Worm (Caenorhabditis elegans) whole organism, mixed stage, embryonic: Measurements from ENCODE around the gene mpz-5.

Source experiments
- elt-1 ChIP-seq: sonication (generic microtip); optimal IDR thresholded peaks from 2 replicates; lab custom pipeline; 2017; ENCODE audit warnings: missing genetic modification characterization, mild to moderate bottlenecking, missing compliant biosample characterization, antibody characterized with exemption, moderate library complexity, borderline replicate concordance; ENCODE audit not compliant: insufficient read depth
- nhr-237 ChIP-seq: fragments of 150-350 bp; optimal IDR thresholded peaks from 2 replicates; lab custom pipeline; 2014; ENCODE audit warnings: missing biosample characterization, missing genetic modification characterization
- nhr-76 ChIP-seq: sonication (generic microtip); optimal IDR thresholded peaks from 2 replicates; lab custom pipeline; 2017; ENCODE audit warnings: missing biosample characterization, missing genetic modification characterization
- unc-62 ChIP-seq: fragments of 150-350 bp; optimal IDR thresholded peaks from 2 replicates; lab custom pipeline; 2014; ENCODE audit warnings: missing biosample characterization, missing genetic modification reagents, missing genetic modification characterization
- ztf-11 ChIP-seq: fragments of 150-350 bp; optimal IDR thresholded peaks from 2 replicates; lab custom pipeline; 2014; ENCODE audit warnings: missing biosample characterization, missing genetic modification characterization

- no peak for TF ChIP-seq ztf-11 (tag; lab: Kevin White, UChicago)
- no peak for TF ChIP-seq elt-1 (tag; lab: Kevin White, UChicago)
- TF ChIP-seq unc-62, result no peak
- no peak for TF ChIP-seq nhr-237
- no peak for TF ChIP-seq nhr-76 (tag; lab: Kevin White, UChicago)
These were observed 23.2 kb upstream of the mpz-5 start for ce11 chrIV:10396827-10397226.
